Worm (Caenorhabditis elegans) whole organism, late embryonic: ENCODE measurements around the gene W02H5.19.
A peak's percentile ranks its signal among the peaks of the same experiment; 100 is the strongest.

Experiments used
- C38D4.7 ChIP-seq: fragments of 200-800 bp; sonication (Bioruptor generic); optimal IDR thresholded peaks from 2 replicates; lab custom pipeline; 2018; ENCODE audit warnings: mild to moderate bottlenecking, missing genetic modification characterization, moderate library complexity, missing compliant biosample characterization
- F13H6.1 ChIP-seq: sonication (generic microtip); optimal IDR thresholded peaks from 2 replicates; lab custom pipeline; 2016; ENCODE audit warnings: missing genetic modification characterization, missing compliant biosample characterization
- K02D7.2 ChIP-seq: sonication (generic microtip); optimal IDR thresholded peaks from 2 replicates; lab custom pipeline; 2017; ENCODE audit warnings: mild to moderate bottlenecking, missing genetic modification characterization, missing compliant biosample characterization
- K09A11.1 ChIP-seq: sonication (generic microtip); optimal IDR thresholded peaks from 2 replicates; lab custom pipeline; 2017; ENCODE audit warnings: antibody characterized with exemption, mild to moderate bottlenecking, missing genetic modification characterization, missing compliant biosample characterization; ENCODE audit not compliant: insufficient read depth
- ahr-1 ChIP-seq: sonication (generic microtip); optimal IDR thresholded peaks from 2 replicates; lab custom pipeline; 2016; ENCODE audit warnings: missing genetic modification characterization, missing compliant biosample characterization
- ama-1 ChIP-seq: fragments of 150-350 bp; optimal IDR thresholded peaks from 2 replicates; lab custom pipeline; 2014
- ceh-19 ChIP-seq: fragments of 200-800 bp; sonication (Bioruptor generic); optimal IDR thresholded peaks from 2 replicates; lab custom pipeline; 2018; ENCODE audit warnings: mild to moderate bottlenecking, missing genetic modification characterization, missing compliant biosample characterization
- ceh-2 ChIP-seq: sonication (generic microtip); optimal IDR thresholded peaks from 2 replicates; lab custom pipeline; 2016; ENCODE audit warnings: missing genotype, missing genetic modification characterization, missing compliant biosample characterization
- ceh-22 ChIP-seq: sonication (generic microtip); optimal IDR thresholded peaks from 2 replicates; lab custom pipeline; 2017; ENCODE audit warnings: missing biosample characterization, missing genetic modification characterization
- ceh-30 ChIP-seq: fragments of 150-350 bp; optimal IDR thresholded peaks from 2 replicates; lab custom pipeline; 2014; ENCODE audit warnings: missing biosample characterization, missing genetic modification characterization
- ceh-31 ChIP-seq: sonication (generic microtip); optimal IDR thresholded peaks from 2 replicates; lab custom pipeline; 2016; ENCODE audit warnings: missing genetic modification characterization, missing compliant biosample characterization
- ceh-45 ChIP-seq: fragments of 200-800 bp; sonication (Bioruptor generic); IDR thresholded peaks from 2 replicates; pipeline ENCODE4 v1.3.6; 2022; ENCODE audit warnings: missing genetic modification reagents, missing genetic modification characterization, missing compliant biosample characterization
- ceh-48 ChIP-seq: sonication (generic microtip); optimal IDR thresholded peaks from 2 replicates; lab custom pipeline; 2016; ENCODE audit warnings: missing genetic modification characterization, inconsistent platforms, missing compliant biosample characterization
- che-1 ChIP-seq: sonication (generic microtip); optimal IDR thresholded peaks from 2 replicates; lab custom pipeline; 2016; ENCODE audit warnings: mild to moderate bottlenecking, missing genetic modification characterization, missing compliant biosample characterization
- dmd-4 ChIP-seq: sonication (generic microtip); optimal IDR thresholded peaks from 2 replicates; lab custom pipeline; 2016; ENCODE audit warnings: borderline replicate concordance, missing genetic modification characterization, missing compliant biosample characterization
- dve-1 ChIP-seq: sonication (generic microtip); optimal IDR thresholded peaks from 2 replicates; lab custom pipeline; 2017; ENCODE audit warnings: antibody characterized with exemption, mild to moderate bottlenecking, missing genetic modification characterization, missing compliant biosample characterization
- ets-4 ChIP-seq: sonication (generic microtip); optimal IDR thresholded peaks from 2 replicates; lab custom pipeline; 2016; ENCODE audit warnings: missing genetic modification characterization, missing compliant biosample characterization
- eyg-1 ChIP-seq: sonication (generic microtip); optimal IDR thresholded peaks from 2 replicates; lab custom pipeline; 2016; ENCODE audit warnings: missing genotype, missing genetic modification characterization, missing compliant biosample characterization
- fkh-10 ChIP-seq: fragments of 150-350 bp; optimal IDR thresholded peaks from 2 replicates; lab custom pipeline; 2014; ENCODE audit warnings: missing biosample characterization, missing genetic modification reagents, missing genetic modification characterization
- gmeb-2 ChIP-seq: sonication (generic microtip); optimal IDR thresholded peaks from 2 replicates; lab custom pipeline; 2016; ENCODE audit warnings: missing genetic modification characterization, inconsistent platforms, missing compliant biosample characterization
- hlh-30 ChIP-seq: sonication (generic microtip); optimal IDR thresholded peaks from 2 replicates; lab custom pipeline; 2017; ENCODE audit warnings: antibody characterized with exemption, missing genetic modification characterization, missing compliant biosample characterization; ENCODE audit not compliant: insufficient read depth
- lim-6 ChIP-seq: sonication (generic microtip); optimal IDR thresholded peaks from 2 replicates; lab custom pipeline; 2016; ENCODE audit warnings: missing genetic modification characterization, missing compliant biosample characterization
- lin-11 ChIP-seq: fragments of 200-800 bp; sonication (Bioruptor generic); optimal IDR thresholded peaks from 2 replicates; lab custom pipeline; 2018; ENCODE audit warnings: mild to moderate bottlenecking, missing genetic modification characterization, missing compliant biosample characterization
- nfya-1 ChIP-seq: sonication (generic microtip); optimal IDR thresholded peaks from 2 replicates; lab custom pipeline; 2017; ENCODE audit warnings: missing genetic modification characterization, mild to moderate bottlenecking, missing compliant biosample characterization, antibody characterized with exemption, moderate library complexity
- nhr-11 ChIP-seq: fragments of 150-350 bp; optimal IDR thresholded peaks from 2 replicates; lab custom pipeline; 2014; ENCODE audit warnings: missing biosample characterization, missing genetic modification characterization
- nhr-232 ChIP-seq: sonication (generic microtip); optimal IDR thresholded peaks from 2 replicates; lab custom pipeline; 2016; ENCODE audit warnings: missing genetic modification characterization, missing compliant biosample characterization
- npax-4 ChIP-seq: sonication (generic microtip); optimal IDR thresholded peaks from 2 replicates; lab custom pipeline; 2016; ENCODE audit warnings: missing genetic modification characterization, missing compliant biosample characterization
- pag-3 ChIP-seq: sonication (generic microtip); optimal IDR thresholded peaks from 2 replicates; lab custom pipeline; 2016; ENCODE audit warnings: missing compliant biosample characterization, missing genetic modification characterization, borderline replicate concordance
- pha-2 ChIP-seq: sonication (generic microtip); optimal IDR thresholded peaks from 2 replicates; lab custom pipeline; 2017; ENCODE audit warnings: mild to moderate bottlenecking, missing genetic modification characterization, missing compliant biosample characterization
- pqm-1 ChIP-seq: sonication (generic microtip); optimal IDR thresholded peaks from 2 replicates; lab custom pipeline; 2016; ENCODE audit warnings: missing genetic modification characterization, missing compliant biosample characterization
- pros-1 ChIP-seq: fragments of 150-350 bp; optimal IDR thresholded peaks from 2 replicates; lab custom pipeline; 2014; ENCODE audit warnings: missing biosample characterization, missing genetic modification reagents, missing genetic modification characterization
- ref-2 ChIP-seq: sonication (generic microtip); optimal IDR thresholded peaks from 2 replicates; lab custom pipeline; 2016; ENCODE audit warnings: missing genetic modification characterization, missing compliant biosample characterization
- rnt-1 ChIP-seq: sonication (generic microtip); optimal IDR thresholded peaks from 2 replicates; lab custom pipeline; 2016; ENCODE audit warnings: missing genetic modification characterization, missing compliant biosample characterization
- sdc-2 ChIP-seq: sonication (generic microtip); optimal IDR thresholded peaks from 2 replicates; lab custom pipeline; 2016; ENCODE audit warnings: missing genotype, missing genetic modification characterization, missing compliant biosample characterization
- sox-2 ChIP-seq: fragments of 200-800 bp; sonication (Bioruptor generic); IDR thresholded peaks from 2 replicates; pipeline ENCODE4 v1.3.6; 2022; ENCODE audit warnings: missing genetic modification reagents, missing genetic modification characterization, missing compliant biosample characterization
- sox-4 ChIP-seq: sonication (generic microtip); optimal IDR thresholded peaks from 2 replicates; lab custom pipeline; 2017; ENCODE audit warnings: mild to moderate bottlenecking, missing genetic modification characterization, inconsistent platforms, missing compliant biosample characterization
- unc-3 ChIP-seq, 2 experiments: fragments of 200-800 bp in 1 of 2; sonication (Bioruptor generic) in 1 of 2; sonication (generic microtip) in 1 of 2; conservative IDR thresholded peaks in 1 of 2; optimal IDR thresholded peaks in 1 of 2; 2 replicates each; pipeline versions ENCODE4 v1.3.6 to Lab custom; 2016 to 2022; ENCODE audit warnings: missing compliant biosample characterization in 2 of 2, missing genetic modification characterization in 2 of 2, missing genetic modification reagents in 1 of 2
- zip-5 ChIP-seq: sonication (generic microtip); optimal IDR thresholded peaks from 2 replicates; lab custom pipeline; 2016; ENCODE audit warnings: missing genetic modification characterization, missing compliant biosample characterization

W02H5.19 gene

DNA sequence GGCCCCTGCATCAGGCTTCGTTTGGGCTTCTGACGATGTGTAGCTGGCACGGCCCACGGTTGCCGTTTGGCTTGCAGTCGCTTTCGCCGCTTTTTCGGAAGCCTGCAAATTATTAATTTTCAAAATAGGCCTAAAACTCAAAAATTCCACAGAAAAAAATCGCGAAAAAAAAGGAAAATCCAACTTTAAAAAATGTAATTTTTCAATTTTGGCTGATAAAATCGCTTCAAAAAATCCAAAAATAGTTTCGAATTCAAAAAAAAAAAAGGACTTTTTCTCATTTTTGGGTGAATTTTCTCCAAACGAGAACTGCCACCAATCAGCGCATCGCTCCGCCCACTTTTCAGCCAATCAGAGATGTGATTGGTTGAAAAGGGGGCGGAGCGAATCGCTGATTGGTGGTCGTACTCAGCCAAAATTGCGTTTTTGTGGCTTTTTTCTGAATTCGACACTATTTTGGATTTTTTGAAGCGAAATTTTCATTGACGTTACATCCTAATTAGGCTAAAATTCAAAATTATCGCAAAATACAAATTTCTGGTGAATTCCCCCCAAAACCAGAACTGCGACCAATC is 8.6 kb downstream of the W02H5.19 start:
- TF ChIP-seq ceh-2 (tag; lab: Kevin White, UChicago): no peak
- peak; percentile 79 for TF ChIP-seq nfya-1 (tag; lab: Kevin White, UChicago)

- no peak for TF ChIP-seq pag-3 (tag; lab: Kevin White, UChicago)
- TF ChIP-seq sdc-2 (tag; lab: Kevin White, UChicago): no peak
- TF ChIP-seq sox-4 (tag; lab: Kevin White, UChicago): no peak
- no peak for TF ChIP-seq unc-3 (GFP tag; conservative IDR thresholded peaks at IDR 0.05; lab: Robert Waterston, UW)
- TF ChIP-seq unc-3 (tag; optimal IDR thresholded peaks at IDR 0.05; lab: Kevin White, UChicago): no peak
- no peak for TF ChIP-seq nhr-232 (tag; lab: Kevin White, UChicago)
- no peak for TF ChIP-seq C38D4.7 (GFP tag; lab: Kevin White, UChicago)
- TF ChIP-seq F13H6.1: no peak
- no peak for TF ChIP-seq fkh-10 (GFP tag; lab: Kevin White, UChicago)
- TF ChIP-seq npax-4 (tag; lab: Kevin White, UChicago): no peak
- TF ChIP-seq nhr-11 (tag; lab: Kevin White, UChicago): no peak
- no peak for TF ChIP-seq gmeb-2 (tag; lab: Kevin White, UChicago)
- no peak for TF ChIP-seq ama-1 (lab: Kevin White, UChicago)
- no peak for TF ChIP-seq ahr-1 (tag; lab: Kevin White, UChicago)
- TF ChIP-seq dmd-4 (tag; lab: Kevin White, UChicago): no peak
- no peak for TF ChIP-seq hlh-30 (tag; lab: Kevin White, UChicago)
- no peak for TF ChIP-seq ceh-19 (GFP tag; lab: Kevin White, UChicago)
- TF ChIP-seq zip-5 (tag; lab: Kevin White, UChicago): no peak
- no peak for TF ChIP-seq lim-6
Measured at ce11 chrV:2650980-2651379, 12.3 kb downstream of the W02H5.19 start.

- TF ChIP-seq zip-5 (tag; lab: Kevin White, UChicago): no peak
- no peak for TF ChIP-seq sox-4 (tag; lab: Kevin White, UChicago)
- TF ChIP-seq K02D7.2 (tag; lab: Kevin White, UChicago): no peak
- TF ChIP-seq, all 69 proteins: peak for 0
Measured at ce11 chrV:2652557-2653133, 14.0 kb downstream of the W02H5.19 start, which contains the start of the genes W02H5.8 and angl-1. W02H5.8 (minus strand) TSS chrV:2652657. angl-1 (plus strand) TSS chrV:2653083.

ce11 chrV:2656159-2656558 is 17.5 kb downstream of the W02H5.19 start:
- no peak for TF ChIP-seq ama-1 (lab: Kevin White, UChicago)
- no peak for TF ChIP-seq ceh-48
- no peak for TF ChIP-seq ets-4 (tag; lab: Kevin White, UChicago)
- no peak for TF ChIP-seq pros-1 (tag; lab: Kevin White, UChicago)
- TF ChIP-seq che-1 (tag; lab: Kevin White, UChicago): no peak
- no peak for TF ChIP-seq sox-2 (GFP tag; lab: Robert Waterston, UW)
- no peak for TF ChIP-seq dmd-4 (tag; lab: Kevin White, UChicago)

- TF ChIP-seq sox-2 (GFP tag; lab: Robert Waterston, UW): no peak
- TF ChIP-seq lin-11: no peak
- TF ChIP-seq unc-3 (GFP tag; conservative IDR thresholded peaks at IDR 0.05; lab: Robert Waterston, UW): no peak
- no peak for TF ChIP-seq unc-3 (tag; optimal IDR thresholded peaks at IDR 0.05; lab: Kevin White, UChicago)
- no peak for TF ChIP-seq ceh-31 (tag; lab: Kevin White, UChicago)
- TF ChIP-seq npax-4 (tag; lab: Kevin White, UChicago): no peak
- no peak for TF ChIP-seq K02D7.2 (tag; lab: Kevin White, UChicago)
- TF ChIP-seq lim-6: no peak
- no peak for TF ChIP-seq ceh-48
- TF ChIP-seq ceh-45 (GFP tag; lab: Robert Waterston, UW): no peak
- TF ChIP-seq K09A11.1: no peak
- TF ChIP-seq eyg-1 (tag; lab: Kevin White, UChicago): no peak
- no peak for TF ChIP-seq ceh-30 (tag; lab: Kevin White, UChicago)
- no peak for TF ChIP-seq sox-4 (tag; lab: Kevin White, UChicago)
- TF ChIP-seq rnt-1 (tag; lab: Kevin White, UChicago): no peak
- no peak for TF ChIP-seq ceh-22 (tag; lab: Kevin White, UChicago)
- TF ChIP-seq dve-1 (tag; lab: Kevin White, UChicago): no peak
- no peak for TF ChIP-seq pqm-1 (tag; lab: Kevin White, UChicago)
- no peak for TF ChIP-seq pha-2 (tag; lab: Kevin White, UChicago)
- no peak for TF ChIP-seq che-1 (tag; lab: Kevin White, UChicago)
- no peak for TF ChIP-seq ref-2 (tag; lab: Kevin White, UChicago)
- TF ChIP-seq, all 69 proteins: peak for 0
Measured at ce11 chrV:2657682-2658081, 19.0 kb downstream of the W02H5.19 start.
